Fruit fly (Drosophila melanogaster) whole organism, adult: ENCODE data around the gene CG44006.

ENCODE experiments used
- CG5204 ChIP-seq: fragments of 200-800 bp; sonication (Bioruptor generic); optimal IDR thresholded peaks from 2 replicates; lab custom pipeline; 2016; ENCODE audit warnings: missing biosample characterization, missing genetic modification characterization
- CG7045 ChIP-seq: fragments of 200-800 bp; sonication (Bioruptor generic); optimal IDR thresholded peaks from 2 replicates; lab custom pipeline; 2017; ENCODE audit warnings: missing biosample characterization, mild to moderate bottlenecking, missing genetic modification characterization
- tj ChIP-seq: fragments of 200-800 bp; sonication (Bioruptor generic); optimal IDR thresholded peaks from 3 replicates; lab custom pipeline; 2017; ENCODE audit warnings: missing biosample characterization, mild to moderate bottlenecking, missing genetic modification characterization, moderate library complexity

- TF ChIP-seq CG7045 (no peak), CG5204 (GFP tag; lab: Kevin White, UChicago) (no peak), tj (GFP tag; lab: Kevin White, UChicago) (no peak)
Measured at dm6 chr3L:18036995-18037394, 33.0 kb downstream of the CG44006 start.
